Worm (Caenorhabditis elegans): Measurements from ENCODE around the gene Y54G2A.76.

The Y54G2A.76 gene

DNA sequence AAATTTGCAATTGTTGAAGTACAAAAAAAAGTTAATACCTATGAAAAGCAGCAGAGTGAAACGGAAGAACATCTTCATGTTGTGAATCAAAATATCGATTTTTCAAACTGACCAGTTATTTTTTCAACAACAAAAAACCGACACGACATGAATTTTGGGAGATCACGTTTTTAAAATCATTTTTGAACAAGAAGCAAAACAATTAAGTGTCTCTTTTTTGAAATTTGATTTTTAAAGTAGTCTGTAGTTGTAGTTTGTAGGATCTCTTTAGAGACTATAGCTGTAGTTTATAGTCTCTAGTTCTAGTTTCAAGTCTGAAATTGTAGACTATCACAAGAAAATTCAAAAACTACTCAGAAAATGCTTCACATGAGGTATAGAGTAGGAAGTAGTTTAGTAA is 34.7 kb downstream of the Y54G2A.76 start, which contains the start of gene Y54G2A.15:
Y54G2A.15 (minus strand) TSS at position 101 of the 400 bp plus-strand sequence.
- TF ChIP-seq ztf-23 (GFP tag; IDR thresholded peaks at IDR 0.05) (no peak), ztf-29 (GFP tag; IDR thresholded peaks at IDR 0.05) (no peak)

ce11 chrIV:2846264-2846663 is 37.1 kb downstream of the Y54G2A.76 start, which contains the start of gene Y54G2A.40:
Gene Y54G2A.40, plus strand, starts transcription at chrIV:2846476.
- TF ChIP-seq ztf-23 (GFP tag; IDR thresholded peaks at IDR 0.05) (no peak), cog-1 (tag; optimal IDR thresholded peaks at IDR 0.05) (no peak), ztf-29 (GFP tag; IDR thresholded peaks at IDR 0.05) (no peak), flt-1 (GFP tag; IDR thresholded peaks at IDR 0.05) (no peak), tab-1 (GFP tag; IDR thresholded peaks at IDR 0.05) (no peak), med-1 (GFP tag; optimal IDR thresholded peaks at IDR 0.05; ENCODE audit: insufficient read depth) (no peak), ref-1 (GFP tag; conservative IDR thresholded peaks at IDR 0.05) (no peak), T22C8.4 (GFP tag; IDR thresholded peaks at IDR 0.05) (no peak), klf-2 (GFP tag; conservative IDR thresholded peaks at IDR 0.05) (no peak)

- no peak for TF ChIP-seq tab-1 (GFP tag; IDR thresholded peaks at IDR 0.05)
Measured at ce11 chrIV:2849269-2849668, 40.1 kb downstream of the Y54G2A.76 start.

DNA sequence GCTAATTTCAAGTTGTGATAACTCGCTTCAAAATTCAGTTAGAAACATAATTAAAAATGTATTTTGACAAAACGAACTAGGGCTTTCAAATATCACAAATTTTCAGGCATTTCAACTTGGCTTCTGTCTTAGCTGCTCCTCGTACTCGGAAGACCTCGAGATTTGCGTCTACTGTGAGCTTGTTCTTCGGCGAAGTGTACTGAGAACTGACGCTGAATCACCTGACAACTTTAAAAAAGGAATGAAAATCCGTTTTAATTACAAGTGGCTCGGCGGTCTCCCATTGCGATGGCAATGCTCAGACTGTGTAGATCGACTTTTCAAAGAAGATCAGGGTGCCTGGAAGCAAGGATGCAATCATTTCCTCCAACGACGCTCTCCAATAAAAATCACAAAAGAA is 41.4 kb downstream of the Y54G2A.76 start, which contains the start of gene clec-85:
clec-85 (plus strand) TSS at position 301 of the 400 bp plus-strand sequence.
- TF ChIP-seq ztf-29 (GFP tag; IDR thresholded peaks at IDR 0.05) (no peak), med-1 (GFP tag; optimal IDR thresholded peaks at IDR 0.05; ENCODE audit: insufficient read depth) (no peak), tab-1 (GFP tag; IDR thresholded peaks at IDR 0.05) (no peak), T22C8.4 (GFP tag; IDR thresholded peaks at IDR 0.05) (no peak), flt-1 (GFP tag; IDR thresholded peaks at IDR 0.05) (no peak), cog-1 (tag; optimal IDR thresholded peaks at IDR 0.05) (no peak), ztf-23 (GFP tag; IDR thresholded peaks at IDR 0.05) (no peak), klf-2 (GFP tag; conservative IDR thresholded peaks at IDR 0.05) (no peak), ref-1 (GFP tag; conservative IDR thresholded peaks at IDR 0.05) (no peak)

ce11 chrIV:2851625-2852024 is 42.4 kb downstream of the Y54G2A.76 start:
- no peak for TF ChIP-seq klf-2 (GFP tag; conservative IDR thresholded peaks at IDR 0.05)
- no peak for TF ChIP-seq T22C8.4 (GFP tag; IDR thresholded peaks at IDR 0.05)
- TF ChIP-seq flt-1 (GFP tag; IDR thresholded peaks at IDR 0.05), result no peak
- TF ChIP-seq tab-1 (GFP tag; IDR thresholded peaks at IDR 0.05), result no peak
- TF ChIP-seq cog-1 (tag; optimal IDR thresholded peaks at IDR 0.05), result no peak
- no peak for TF ChIP-seq med-1 (GFP tag; optimal IDR thresholded peaks at IDR 0.05; ENCODE audit: insufficient read depth)
- no peak for TF ChIP-seq ztf-23 (GFP tag; IDR thresholded peaks at IDR 0.05)
- TF ChIP-seq ztf-29 (GFP tag; IDR thresholded peaks at IDR 0.05), result no peak
- no peak for TF ChIP-seq ref-1 (GFP tag; conservative IDR thresholded peaks at IDR 0.05)

DNA sequence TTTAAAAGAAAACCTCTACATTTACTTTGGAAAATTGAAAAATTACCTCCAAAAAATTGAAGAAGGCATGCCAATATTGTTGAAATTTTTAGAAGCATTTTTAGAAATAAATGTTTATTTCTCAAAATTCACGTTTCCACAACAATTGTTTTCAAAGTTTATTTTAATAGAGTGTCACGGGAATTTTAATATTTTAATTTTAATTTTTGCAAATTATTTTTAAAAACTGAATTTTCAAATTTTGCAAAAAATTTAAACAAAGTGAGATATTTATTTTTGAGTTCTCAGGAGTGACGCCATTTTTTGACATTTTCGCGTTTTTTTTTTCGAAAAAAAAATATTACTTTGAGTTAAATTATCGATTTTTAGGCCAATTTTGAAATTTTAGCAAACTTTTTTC is 44.0 kb downstream of the Y54G2A.76 start, which contains the start of gene Y54G2A.49:
Y54G2A.49 (minus strand) TSS at position 101 of the 400 bp plus-strand sequence.
- TF ChIP-seq klf-2 (GFP tag; conservative IDR thresholded peaks at IDR 0.05), result no peak
- no peak for TF ChIP-seq cog-1 (tag; optimal IDR thresholded peaks at IDR 0.05)

DNA sequence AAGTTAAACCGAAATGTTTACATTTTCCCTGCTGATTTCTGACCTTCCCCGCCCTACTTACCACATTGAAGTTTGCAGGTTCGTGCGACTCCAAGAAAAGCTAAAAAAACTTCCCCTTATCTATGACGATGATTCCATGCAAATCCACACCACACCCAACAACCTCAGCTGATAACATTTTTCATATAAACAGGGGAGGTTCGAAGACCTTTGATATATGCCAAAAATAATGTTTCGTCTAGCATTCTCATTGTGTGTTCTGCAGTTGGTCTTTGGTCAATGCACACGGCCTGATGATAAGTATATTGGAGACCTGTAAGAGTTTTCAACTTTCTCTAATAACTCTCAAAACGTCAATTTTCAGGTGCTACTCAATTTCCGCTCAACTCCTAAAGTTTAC is 45.0 kb downstream of the Y54G2A.76 start:
- TF ChIP-seq flt-1 (GFP tag; IDR thresholded peaks at IDR 0.05) (no peak), ref-1 (GFP tag; conservative IDR thresholded peaks at IDR 0.05) (no peak), ztf-23 (GFP tag; IDR thresholded peaks at IDR 0.05) (no peak), klf-2 (GFP tag; conservative IDR thresholded peaks at IDR 0.05) (no peak), ztf-29 (GFP tag; IDR thresholded peaks at IDR 0.05) (no peak)

- TF ChIP-seq med-1 (GFP tag; optimal IDR thresholded peaks at IDR 0.05; ENCODE audit: insufficient read depth), result no peak
- TF ChIP-seq T22C8.4 (GFP tag; IDR thresholded peaks at IDR 0.05), result no peak
- no peak for TF ChIP-seq klf-2 (GFP tag; conservative IDR thresholded peaks at IDR 0.05)
- no peak for TF ChIP-seq flt-1 (GFP tag; IDR thresholded peaks at IDR 0.05)
- TF ChIP-seq tab-1 (GFP tag; IDR thresholded peaks at IDR 0.05), result no peak
- no peak for TF ChIP-seq cog-1 (tag; optimal IDR thresholded peaks at IDR 0.05)
- no peak for TF ChIP-seq ztf-23 (GFP tag; IDR thresholded peaks at IDR 0.05)
- no peak for TF ChIP-seq ztf-29 (GFP tag; IDR thresholded peaks at IDR 0.05)
- TF ChIP-seq ref-1 (GFP tag; conservative IDR thresholded peaks at IDR 0.05), result no peak
Measured at ce11 chrIV:2855056-2855752, 46.0 kb downstream of the Y54G2A.76 start.

DNA sequence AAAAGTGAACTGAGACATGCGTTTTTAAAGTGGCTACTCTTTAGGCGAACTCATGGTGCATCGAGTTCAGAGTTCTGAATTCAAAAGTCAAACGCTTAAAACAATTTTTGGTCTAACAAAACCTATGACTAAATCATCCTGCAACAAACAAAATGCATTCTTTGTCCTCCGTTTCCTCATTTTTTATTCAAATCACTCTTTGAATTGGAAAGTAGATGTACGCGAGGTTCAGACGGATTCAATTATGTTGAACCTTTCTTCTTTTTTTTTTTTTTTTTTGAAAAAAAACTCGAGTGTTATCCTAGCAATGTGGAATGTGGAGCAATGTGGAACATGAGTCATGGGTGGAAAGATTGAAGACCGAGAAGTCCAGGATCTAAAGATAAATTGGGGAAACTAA is 49.5 kb downstream of the Y54G2A.76 start:
- TF ChIP-seq klf-2 (GFP tag; conservative IDR thresholded peaks at IDR 0.05) (no peak), flt-1 (GFP tag; IDR thresholded peaks at IDR 0.05) (no peak), T22C8.4 (GFP tag; IDR thresholded peaks at IDR 0.05) (no peak), ztf-29 (GFP tag; IDR thresholded peaks at IDR 0.05) (no peak)

Measured in whole organism, midembryonic.